Worm (Caenorhabditis elegans) whole organism, mixed stage, embryonic: ENCODE data around the gene R151.8.

Source experiments
- M03D4.4 ChIP-seq: sonication (generic microtip); optimal IDR thresholded peaks from 2 replicates; lab custom pipeline; 2017; ENCODE audit warnings: mild to moderate bottlenecking, missing genetic modification characterization, missing compliant biosample characterization
- blmp-1 ChIP-seq: fragments of 150-350 bp; optimal IDR thresholded peaks from 2 replicates; lab custom pipeline; 2014; ENCODE audit warnings: missing biosample characterization, missing genetic modification characterization
- ceh-39 ChIP-seq: fragments of 150-350 bp; optimal IDR thresholded peaks from 2 replicates; lab custom pipeline; 2014; ENCODE audit warnings: missing biosample characterization, missing genetic modification characterization
- ces-1 ChIP-seq: fragments of 150-350 bp; optimal IDR thresholded peaks from 2 replicates; lab custom pipeline; 2014; ENCODE audit warnings: missing biosample characterization, missing genetic modification reagents, missing genetic modification characterization
- cnd-1 ChIP-seq: fragments of 200-800 bp; sonication (Bioruptor generic); optimal IDR thresholded peaks from 2 replicates; lab custom pipeline; 2018; ENCODE audit warnings: mild to moderate bottlenecking, missing genetic modification characterization, missing compliant biosample characterization
- drap-1 ChIP-seq: fragments of 200-800 bp; sonication (Bioruptor generic); optimal IDR thresholded peaks from 3 replicates; lab custom pipeline; 2018; ENCODE audit warnings: mild to moderate bottlenecking, missing genetic modification characterization, missing compliant biosample characterization
- ham-2 ChIP-seq: fragments of 200-800 bp; sonication (Bioruptor generic); optimal IDR thresholded peaks from 2 replicates; lab custom pipeline; 2018; ENCODE audit warnings: mild to moderate bottlenecking, missing genetic modification characterization, missing compliant biosample characterization
- hlh-1 ChIP-seq: fragments of 150-350 bp; optimal IDR thresholded peaks from 2 replicates; lab custom pipeline; 2014; ENCODE audit warnings: missing biosample characterization, missing genetic modification reagents, missing genetic modification characterization
- lin-13 ChIP-seq: fragments of 150-350 bp; optimal IDR thresholded peaks from 2 replicates; lab custom pipeline; 2014; ENCODE audit warnings: missing biosample characterization, missing genetic modification characterization
- lin-32 ChIP-seq: fragments of 200-800 bp; sonication (Bioruptor generic); optimal IDR thresholded peaks from 2 replicates; lab custom pipeline; 2018; ENCODE audit warnings: mild to moderate bottlenecking, missing genetic modification characterization, missing compliant biosample characterization
- lsy-2 ChIP-seq: fragments of 150-350 bp; optimal IDR thresholded peaks from 2 replicates; lab custom pipeline; 2014; ENCODE audit warnings: missing biosample characterization, missing genetic modification characterization
- mab-5 ChIP-seq: fragments of 150-350 bp; optimal IDR thresholded peaks from 2 replicates; lab custom pipeline; 2014; ENCODE audit warnings: missing biosample characterization, missing genetic modification characterization
- mep-1 ChIP-seq: fragments of 150-350 bp; optimal IDR thresholded peaks from 2 replicates; lab custom pipeline; 2017; ENCODE audit warnings: missing biosample characterization, missing genetic modification reagents, missing genetic modification characterization, inconsistent platforms
- mls-2 ChIP-seq: sonication (generic microtip); optimal IDR thresholded peaks from 2 replicates; lab custom pipeline; 2016; ENCODE audit warnings: mild to moderate bottlenecking, missing genetic modification characterization, moderate library complexity, missing compliant biosample characterization
- nhr-2 ChIP-seq: fragments of 150-350 bp; optimal IDR thresholded peaks from 2 replicates; lab custom pipeline; 2014; ENCODE audit warnings: missing biosample characterization, missing genetic modification characterization
- nhr-237 ChIP-seq: fragments of 150-350 bp; optimal IDR thresholded peaks from 2 replicates; lab custom pipeline; 2014; ENCODE audit warnings: missing biosample characterization, missing genetic modification characterization
- nhr-28 ChIP-seq: fragments of 150-350 bp; optimal IDR thresholded peaks from 2 replicates; lab custom pipeline; 2014; ENCODE audit warnings: missing biosample characterization, missing genetic modification characterization
- pha-4 ChIP-seq: fragments of 150-350 bp; optimal IDR thresholded peaks from 2 replicates; lab custom pipeline; 2018; ENCODE audit warnings: missing biosample characterization, missing genetic modification reagents, missing genetic modification characterization
- sem-2 ChIP-seq: fragments of 200-800 bp; sonication (Bioruptor generic); optimal IDR thresholded peaks from 2 replicates; lab custom pipeline; 2018; ENCODE audit warnings: mild to moderate bottlenecking, missing genetic modification characterization, missing compliant biosample characterization
- snpc-4 ChIP-seq: fragments of 150-350 bp; optimal IDR thresholded peaks from 2 replicates; lab custom pipeline; 2014; ENCODE audit warnings: missing biosample characterization, missing genetic modification characterization
- sptf-1 ChIP-seq: sonication (generic microtip); optimal IDR thresholded peaks from 2 replicates; lab custom pipeline; 2017; ENCODE audit warnings: mild to moderate bottlenecking, missing genetic modification characterization, moderate library complexity, missing compliant biosample characterization
- tbx-8 ChIP-seq: fragments of 200-800 bp; sonication (Bioruptor generic); optimal IDR thresholded peaks from 2 replicates; lab custom pipeline; 2018; ENCODE audit warnings: mild to moderate bottlenecking, missing genetic modification characterization, moderate library complexity, missing compliant biosample characterization
- unc-39 ChIP-seq: fragments of 150-350 bp; optimal IDR thresholded peaks from 2 replicates; lab custom pipeline; 2014; ENCODE audit warnings: missing biosample characterization, missing genetic modification characterization
- unc-62 ChIP-seq: fragments of 150-350 bp; optimal IDR thresholded peaks from 2 replicates; lab custom pipeline; 2014; ENCODE audit warnings: missing biosample characterization, missing genetic modification reagents, missing genetic modification characterization
- zip-8 ChIP-seq: fragments of 150-350 bp; optimal IDR thresholded peaks from 2 replicates; lab custom pipeline; 2014; ENCODE audit warnings: missing biosample characterization, missing genetic modification characterization

Gene R151.8

ce11 chrIII:7180613-7181012 lies 49.0 kb downstream of the R151.8 start, which contains the start of gene ndab-2:
TSS of gene ndab-2 (plus strand) at chrIII:7180752.
- TF ChIP-seq mab-5 (tag; lab: Kevin White, UChicago) (no peak), mls-2 (tag; lab: Kevin White, UChicago) (no peak), nhr-28 (tag; lab: Kevin White, UChicago) (no peak), snpc-4 (tag; lab: Kevin White, UChicago) (no peak), lin-32 (GFP tag; lab: Kevin White, UChicago) (no peak), pha-4 (tag; lab: Kevin White, UChicago) (no peak), ceh-39 (tag; lab: Kevin White, UChicago) (no peak), unc-62 (GFP tag; lab: Kevin White, UChicago) (no peak), nhr-237 (tag; lab: Kevin White, UChicago) (no peak), tbx-8 (GFP tag; lab: Kevin White, UChicago) (no peak), ham-2 (GFP tag; lab: Kevin White, UChicago) (no peak), lsy-2 (no peak)
- TF ChIP-seq, all 35 proteins: peak for 0

ce11 chrIII:7179538-7180301 lies 49.9 kb downstream of the R151.8 start, which contains the start of the genes rps-14 and rpl-36:
TSS of gene rps-14 (minus strand) at chrIII:7179588.
TSS of gene rpl-36 (plus strand) at chrIII:7180251.
- TF ChIP-seq lsy-2 = peak; percentile 86
- TF ChIP-seq mep-1 (tag; lab: Kevin White, UChicago) = peak; percentile 91
- no peak for TF ChIP-seq zip-8 (tag; lab: Kevin White, UChicago)
- peak; percentile 57 for TF ChIP-seq sptf-1 (tag; lab: Kevin White, UChicago)
- peak; percentile 15 for TF ChIP-seq blmp-1 (tag; lab: Kevin White, UChicago)
- TF ChIP-seq nhr-2 (tag; lab: Kevin White, UChicago) = peak; percentile 16
- TF ChIP-seq ham-2 (GFP tag; lab: Kevin White, UChicago) = no peak
- TF ChIP-seq drap-1 (GFP tag; lab: Kevin White, UChicago) = no peak
- peak; percentile 4 for TF ChIP-seq hlh-1
- TF ChIP-seq unc-62 (GFP tag; lab: Kevin White, UChicago) = no peak
- TF ChIP-seq nhr-28 (tag; lab: Kevin White, UChicago) = no peak
- TF ChIP-seq nhr-237 (tag; lab: Kevin White, UChicago) = peak; percentile 92
- peak; percentile 76 for TF ChIP-seq ceh-39 (tag; lab: Kevin White, UChicago)
- peak; percentile 41 for TF ChIP-seq ces-1 (GFP tag; lab: Kevin White, UChicago)
- peak; percentile 87 for TF ChIP-seq lin-13 (tag; lab: Kevin White, UChicago)
- TF ChIP-seq M03D4.4 (tag; lab: Kevin White, UChicago) = peak; percentile 66
- peak; percentile 86 for TF ChIP-seq pha-4 (tag; lab: Kevin White, UChicago)
- no peak for TF ChIP-seq lin-32 (GFP tag; lab: Kevin White, UChicago)
- TF ChIP-seq unc-39 (tag; lab: Kevin White, UChicago) = no peak
- TF ChIP-seq sem-2 (GFP tag; lab: Kevin White, UChicago) = no peak

- TF ChIP-seq zip-8 (tag; lab: Kevin White, UChicago) (no peak), mab-5 (tag; lab: Kevin White, UChicago) (no peak), hlh-1 (no peak), cnd-1 (tag; lab: Kevin White, UChicago) (no peak)
Measured at ce11 chrIII:7178497-7178896, 51.1 kb downstream of the R151.8 start.
